Fruit fly (Drosophila melanogaster) whole organism, pupa: Measurements from ENCODE around the gene Ccz1.
A peak's percentile ranks its signal among the peaks of the same experiment; 100 is the strongest.

Experiments used
- CG10348 ChIP-seq: fragments of 200-800 bp; sonication (Bioruptor generic); IDR thresholded peaks from 2 replicates; pipeline ENCODE4 v1.3.6; 2022; ENCODE audit warnings: missing biosample characterization, missing genetic modification characterization
- CG13204 ChIP-seq: fragments of 200-800 bp; sonication (Bioruptor generic); optimal IDR thresholded peaks from 2 replicates; lab custom pipeline; 2018; ENCODE audit warnings: missing biosample characterization, mild to moderate bottlenecking, missing genetic modification characterization, moderate library complexity
- CG17806 ChIP-seq: fragments of 200-800 bp; sonication (Bioruptor generic); optimal IDR thresholded peaks from 2 replicates; lab custom pipeline; 2018; ENCODE audit warnings: missing biosample characterization, mild to moderate bottlenecking, missing genetic modification characterization, moderate library complexity
- CG32121 ChIP-seq: fragments of 200-800 bp; sonication (Bioruptor generic); IDR thresholded peaks from 2 replicates; pipeline ENCODE4 v1.3.6; 2022; ENCODE audit warnings: missing biosample characterization, missing genetic modification characterization
- CG8301 ChIP-seq: fragments of 200-800 bp; sonication (Bioruptor generic); optimal IDR thresholded peaks from 2 replicates; lab custom pipeline; 2018; ENCODE audit warnings: missing biosample characterization, mild to moderate bottlenecking, missing genetic modification characterization
- D1 ChIP-seq: fragments of 200-800 bp; sonication (Bioruptor generic); optimal IDR thresholded peaks from 2 replicates; lab custom pipeline; 2018; ENCODE audit warnings: missing biosample characterization, mild to moderate bottlenecking, missing genetic modification characterization, moderate library complexity
- EcR ChIP-seq: fragments of 200-800 bp; sonication (Bioruptor generic); optimal IDR thresholded peaks from 3 replicates; lab custom pipeline; 2019; ENCODE audit warnings: missing biosample characterization, missing genetic modification characterization, mild to moderate bottlenecking, moderate library complexity, missing genetic modification reagents
- fd96Ca ChIP-seq: fragments of 200-800 bp; sonication (Bioruptor generic); IDR thresholded peaks from 3 replicates; pipeline ENCODE4 v1.3.6; 2022; ENCODE audit warnings: missing biosample characterization, missing genetic modification characterization
- gl ChIP-seq: fragments of 200-800 bp; sonication (Bioruptor generic); optimal IDR thresholded peaks from 2 replicates; lab custom pipeline; 2018; ENCODE audit warnings: missing biosample characterization, mild to moderate bottlenecking, missing genetic modification characterization
- rn ChIP-seq: fragments of 200-800 bp; sonication (Bioruptor generic); IDR thresholded peaks from 2 replicates; pipeline ENCODE4 v1.3.6; 2022; ENCODE audit warnings: missing biosample characterization, missing genetic modification characterization

DNA sequence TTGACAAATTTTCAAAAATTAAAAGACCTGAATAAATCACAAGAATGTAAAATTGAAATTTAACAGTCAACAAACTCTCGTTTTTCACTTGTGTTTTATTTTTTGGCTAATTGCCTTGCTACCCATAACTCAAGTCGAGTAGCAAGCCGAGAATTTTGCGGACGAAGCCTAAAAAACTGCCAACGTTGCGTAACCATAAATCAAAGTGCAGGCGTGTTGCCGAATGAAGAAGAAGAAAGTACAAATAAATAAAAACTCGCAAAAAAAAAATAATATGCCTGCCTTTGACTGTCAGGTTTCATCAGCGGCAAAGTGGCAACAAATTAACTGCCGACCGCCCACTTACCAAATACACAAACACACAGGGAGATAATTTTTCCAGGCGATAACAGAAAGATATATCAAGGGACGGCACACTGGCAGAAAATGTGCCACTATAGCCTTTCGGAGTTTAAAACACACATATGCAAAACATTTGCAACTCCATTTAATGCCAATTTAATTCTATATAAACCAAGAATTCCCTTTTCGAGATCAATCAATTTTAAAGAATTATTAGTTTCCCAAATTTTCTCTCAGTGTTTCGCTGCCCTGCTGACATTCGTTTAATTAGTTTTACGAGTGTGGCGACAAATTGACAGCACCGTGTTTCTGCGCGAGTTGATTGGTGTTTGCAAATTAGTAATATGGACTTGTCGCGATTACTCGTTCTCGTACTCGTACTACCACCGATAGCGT is 29.4 kb upstream of the Ccz1 start:
- TF ChIP-seq D1 (no peak), CG8301 (tag; lab: Kevin White, UChicago) (peak; percentile 29), CG10348 (GFP tag; lab: Robert Waterston, UW) (peak; percentile 43; the same call in 1 of the 2 replicates), CG13204 (GFP tag; lab: Kevin White, UChicago) (no peak), EcR (GFP tag; lab: Kevin White, UChicago) (no peak), CG32121 (GFP tag; lab: Robert Waterston, UW) (peak; percentile 30; the same call in 1 of the 2 replicates), CG17806 (tag; lab: Kevin White, UChicago) (peak; percentile 50), gl (no peak), fd96Ca (GFP tag; lab: Robert Waterston, UW) (peak; percentile 75), rn (GFP tag; lab: Robert Waterston, UW) (no peak)
